Worm (Caenorhabditis elegans): ENCODE data around the gene math-5.
"Not testable (repeated sequence)": the region's sequence is repeated elsewhere in the genome, so short reads cannot be mapped to it uniquely, and the experiment has no call there.

DNA sequence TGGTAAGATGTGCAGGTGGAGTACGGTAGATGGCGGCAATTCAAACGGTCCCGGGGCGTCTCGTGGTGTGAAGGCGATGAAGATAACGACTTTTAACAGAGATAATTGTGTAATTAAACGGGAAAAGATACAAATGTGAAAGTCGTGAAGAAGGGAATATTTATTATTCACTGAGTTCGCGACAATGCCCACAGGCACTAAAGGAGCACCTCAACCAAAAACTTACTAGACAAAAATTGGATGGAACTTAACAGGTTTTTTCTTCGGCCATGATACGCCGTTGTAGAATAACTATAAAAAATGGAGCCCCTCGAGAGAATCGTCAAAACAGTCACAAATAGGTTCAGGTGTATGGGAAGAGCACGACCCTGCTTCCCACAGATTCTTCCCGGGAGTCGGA is 20.3 kb downstream of the math-5 start, which contains the start of gene fbxb-98:
- not testable (repeated sequence) for TF ChIP-seq fkh-10 (GFP tag; optimal IDR thresholded peaks at IDR 0.05); pqm-1 (tag; optimal IDR thresholded peaks at IDR 0.05); sox-4 (tag; optimal IDR thresholded peaks at IDR 0.05); fos-1 (tag; optimal IDR thresholded peaks at IDR 0.05); aha-1 (tag; optimal IDR thresholded peaks at IDR 0.05)

All from whole organism, L1 larva.